Worm (Caenorhabditis elegans) whole organism, early embryonic: ENCODE measurements around the gene E02A10.4.

Experiments used
- ets-7 ChIP-seq: sonication (generic microtip); optimal IDR thresholded peaks from 2 replicates; lab custom pipeline; 2016; ENCODE audit warnings: missing genotype, missing genetic modification characterization, missing compliant biosample characterization
- flt-1 ChIP-seq: fragments of 200-800 bp; sonication (Bioruptor generic); IDR thresholded peaks from 2 replicates; pipeline ENCODE4 v1.3.6; 2022; ENCODE audit warnings: missing genetic modification characterization, missing compliant biosample characterization
- hmg-4 ChIP-seq: fragments of 200-800 bp; sonication (Bioruptor generic); optimal IDR thresholded peaks from 2 replicates; lab custom pipeline; 2018; ENCODE audit warnings: mild to moderate bottlenecking, missing genetic modification characterization, missing compliant biosample characterization
- pes-1 ChIP-seq: fragments of 200-800 bp; sonication (Bioruptor generic); IDR thresholded peaks from 2 replicates; pipeline ENCODE4 v1.3.6; 2022; ENCODE audit warnings: missing genetic modification reagents, missing genetic modification characterization, missing compliant biosample characterization
- sea-1 ChIP-seq: fragments of 200-800 bp; sonication (Bioruptor generic); conservative IDR thresholded peaks from 2 replicates; pipeline ENCODE4 v1.3.6; 2022; ENCODE audit warnings: missing genetic modification characterization, missing compliant biosample characterization
- tra-4 ChIP-seq: sonication (generic microtip); optimal IDR thresholded peaks from 2 replicates; lab custom pipeline; 2017; ENCODE audit warnings: missing genetic modification characterization, missing compliant biosample characterization

DNA sequence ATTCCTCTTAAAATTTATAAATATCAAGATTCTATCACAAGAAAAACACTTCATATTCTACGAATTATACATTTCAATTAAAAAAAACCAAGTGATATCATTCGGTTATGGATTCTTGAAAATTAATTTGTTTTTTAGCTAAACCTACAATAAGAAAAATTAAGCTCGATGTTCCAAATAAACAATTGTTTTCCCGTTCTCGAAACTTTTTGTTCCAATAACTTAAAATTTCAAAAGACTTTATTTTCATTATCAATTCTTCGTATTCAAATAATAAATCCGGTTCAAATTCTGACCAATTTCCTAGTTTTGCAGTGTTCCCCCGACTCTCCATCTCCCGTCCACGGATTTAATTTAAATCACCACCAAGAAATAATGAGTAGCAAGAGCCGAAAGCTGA is 11.5 kb upstream of the E02A10.4 start, which contains the start of gene E02A10.3:
- TF ChIP-seq sea-1 (no peak), ets-7 (no peak), tra-4 (tag; lab: Kevin White, UChicago) (no peak), pes-1 (GFP tag; lab: Robert Waterston, UW) (no peak), hmg-4 (no peak), flt-1 (no peak)
